Worm (Caenorhabditis elegans): ENCODE measurements around the gene Y37H2A.18.

DNA sequence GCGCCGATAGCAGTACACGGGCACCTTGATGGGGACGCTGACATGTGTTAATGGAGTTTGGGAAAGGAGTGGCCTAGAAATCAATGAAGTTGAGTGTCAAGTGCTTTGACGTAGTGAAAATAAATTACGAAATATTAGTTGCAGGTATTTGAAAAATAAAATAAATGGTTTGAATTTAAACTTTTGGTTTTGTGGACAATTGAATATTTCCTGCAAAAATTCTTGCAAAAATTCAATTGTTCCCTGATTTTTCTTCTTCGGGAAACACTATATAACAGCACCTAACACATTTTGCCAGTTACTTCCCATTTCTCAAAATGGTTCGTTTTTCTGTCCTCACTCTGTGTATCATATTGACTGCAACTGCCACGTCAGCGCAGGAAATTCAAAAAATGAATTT lies 9.5 kb upstream of the Y37H2A.18 start, which contains the start of gene Y37H2A.13:
- TF ChIP-seq ceh-20 (GFP tag; IDR thresholded peaks at IDR 0.05) (no peak), skn-1 (tag; optimal IDR thresholded peaks at IDR 0.05) (no peak), mdl-1 (tag; optimal IDR thresholded peaks at IDR 0.05) (no peak), nhr-25 (tag; optimal IDR thresholded peaks at IDR 0.05; ENCODE audit: borderline replicate concordance, insufficient read depth) (no peak), ceh-28 (tag; optimal IDR thresholded peaks at IDR 0.05) (no peak)
